Fruit fly (Drosophila melanogaster) whole organism, adult: ENCODE results near the gene CG3982.

Experiments
- CG5204 ChIP-seq: fragments of 200-800 bp; sonication (Bioruptor generic); optimal IDR thresholded peaks from 2 replicates; lab custom pipeline; 2016; ENCODE audit warnings: missing biosample characterization, missing genetic modification characterization
- Clk ChIP-seq: fragments of 200-800 bp; sonication (Bioruptor generic); optimal IDR thresholded peaks from 2 replicates; lab custom pipeline; 2017; ENCODE audit warnings: missing biosample characterization, missing genetic modification characterization

DNA sequence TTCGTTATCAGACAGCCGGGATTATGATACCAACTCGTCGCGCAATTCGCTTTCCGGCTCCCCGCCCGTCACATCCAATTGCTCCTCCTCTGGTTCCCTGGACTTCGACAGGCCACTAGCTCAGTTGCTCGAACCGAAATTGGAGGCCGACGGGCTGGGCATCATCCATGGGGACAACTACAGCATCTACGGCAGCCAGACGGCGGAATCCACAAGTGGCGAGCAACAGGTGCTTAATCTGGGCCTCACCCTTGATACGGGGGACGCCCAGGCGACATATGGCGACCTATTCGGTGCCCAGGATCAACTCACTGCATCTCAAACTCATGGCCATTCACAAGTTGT is 13.4 kb upstream of the CG3982 start:
- TF ChIP-seq Clk (GFP tag; lab: Kevin White, UChicago) (no peak), CG5204 (GFP tag; lab: Kevin White, UChicago) (no peak)
